Fruit fly (Drosophila melanogaster) whole organism, embryonic: ENCODE measurements around the gene gt.

Experiments
- Bdp1 ChIP-seq: fragments of 200-800 bp; sonication (Bioruptor generic); optimal IDR thresholded peaks from 3 replicates; lab custom pipeline; 2016; ENCODE audit warnings: missing biosample characterization, missing genetic modification characterization
- BtbVII ChIP-seq: fragments of 200-800 bp; sonication (Bioruptor generic); optimal IDR thresholded peaks from 3 replicates; lab custom pipeline; 2017; ENCODE audit warnings: missing biosample characterization, mild to moderate bottlenecking, missing genetic modification characterization
- CG10462 ChIP-seq: fragments of 200-800 bp; sonication (Bioruptor generic); optimal IDR thresholded peaks from 2 replicates; lab custom pipeline; 2016; ENCODE audit warnings: missing biosample characterization, missing genetic modification characterization
- CG10543 ChIP-seq: fragments of 200-800 bp; sonication (Bioruptor generic); optimal IDR thresholded peaks from 3 replicates; lab custom pipeline; 2017; ENCODE audit warnings: missing biosample characterization, mild to moderate bottlenecking, missing genetic modification characterization, moderate library complexity
- CG10654 ChIP-seq: fragments of 200-800 bp; sonication (Bioruptor generic); optimal IDR thresholded peaks from 2 replicates; lab custom pipeline; 2016; ENCODE audit warnings: missing biosample characterization, missing genetic modification characterization
- CG10979 ChIP-seq: fragments of 200-800 bp; sonication (Bioruptor generic); optimal IDR thresholded peaks from 2 replicates; lab custom pipeline; 2018; ENCODE audit warnings: missing biosample characterization, mild to moderate bottlenecking, missing genetic modification characterization, moderate library complexity
- CG12659 ChIP-seq: fragments of 200-800 bp; sonication (Bioruptor generic); optimal IDR thresholded peaks from 3 replicates; lab custom pipeline; 2017; ENCODE audit warnings: mild to moderate bottlenecking, missing biosample characterization, missing genetic modification reagents, missing genetic modification characterization
- CG13287 ChIP-seq: fragments of 200-800 bp; sonication (Bioruptor generic); IDR thresholded peaks from 2 replicates; pipeline ENCODE4 v1.3.6; 2022; ENCODE audit warnings: missing biosample characterization, missing genetic modification characterization; ENCODE audit not compliant: partially characterized antibody
- CG13296 ChIP-seq: fragments of 200-800 bp; sonication (Bioruptor generic); optimal IDR thresholded peaks from 3 replicates; lab custom pipeline; 2018; ENCODE audit warnings: missing biosample characterization, mild to moderate bottlenecking, missing genetic modification characterization
- CG13775 ChIP-seq: fragments of 200-800 bp; sonication (Bioruptor generic); optimal IDR thresholded peaks from 3 replicates; lab custom pipeline; 2017; ENCODE audit warnings: missing biosample characterization, mild to moderate bottlenecking, missing genetic modification characterization
- CG1529 ChIP-seq: fragments of 200-800 bp; sonication (Bioruptor generic); optimal IDR thresholded peaks from 3 replicates; lab custom pipeline; 2018; ENCODE audit warnings: missing biosample characterization, missing genetic modification characterization
- CG18011 ChIP-seq: fragments of 200-800 bp; sonication (Bioruptor generic); optimal IDR thresholded peaks from 2 replicates; lab custom pipeline; 2017; ENCODE audit warnings: missing biosample characterization, missing genetic modification characterization, mild to moderate bottlenecking, moderate library complexity, missing genotype
- CG18599 ChIP-seq: fragments of 200-800 bp; sonication (Bioruptor generic); optimal IDR thresholded peaks from 3 replicates; lab custom pipeline; 2017; ENCODE audit warnings: missing biosample characterization, missing genetic modification characterization, mild to moderate bottlenecking, moderate library complexity, missing genetic modification reagents
- CG2875 ChIP-seq: fragments of 200-800 bp; sonication (Bioruptor generic); optimal IDR thresholded peaks from 2 replicates; lab custom pipeline; 2017; ENCODE audit warnings: missing biosample characterization, mild to moderate bottlenecking, missing genetic modification characterization, missing genetic modification reagents
- CG31365 ChIP-seq: fragments of 200-800 bp; sonication (Bioruptor generic); optimal IDR thresholded peaks from 2 replicates; lab custom pipeline; 2018; ENCODE audit warnings: missing biosample characterization, mild to moderate bottlenecking, missing genetic modification characterization
- CG32767 ChIP-seq: fragments of 200-800 bp; sonication (Bioruptor generic); IDR thresholded peaks from 2 replicates; pipeline ENCODE4 v1.3.6; 2022; ENCODE audit warnings: missing biosample characterization, missing genetic modification characterization
- CG3281 ChIP-seq: fragments of 200-800 bp; sonication (Bioruptor generic); optimal IDR thresholded peaks from 3 replicates; lab custom pipeline; 2017; ENCODE audit warnings: missing biosample characterization, mild to moderate bottlenecking, missing genetic modification characterization
- CG34224 ChIP-seq: fragments of 200-800 bp; sonication (Bioruptor generic); IDR thresholded peaks from 3 replicates; pipeline ENCODE4 v1.3.6; 2022; ENCODE audit warnings: missing biosample characterization, missing genetic modification characterization; ENCODE audit not compliant: partially characterized antibody
- CG4820 ChIP-seq: fragments of 200-800 bp; sonication (Bioruptor generic); optimal IDR thresholded peaks from 3 replicates; lab custom pipeline; 2016; ENCODE audit warnings: missing biosample characterization, missing genetic modification characterization
- CG6175 ChIP-seq: fragments of 200-800 bp; sonication (Bioruptor generic); IDR thresholded peaks from 3 replicates; pipeline ENCODE4 v1.3.6; 2022; ENCODE audit warnings: missing biosample characterization, missing genetic modification characterization
- CG6813 ChIP-seq: fragments of 200-800 bp; sonication (Bioruptor generic); optimal IDR thresholded peaks from 2 replicates; lab custom pipeline; 2017; ENCODE audit warnings: missing biosample characterization, missing genetic modification characterization, mild to moderate bottlenecking, moderate library complexity, missing genetic modification reagents
- Eip74EF ChIP-seq, 2 experiments: fragments of 200-800 bp in 1 of 2; fragments of >200 bp in 1 of 2; sonication (Bioruptor generic) in 1 of 2; optimal IDR thresholded peaks; 2 replicates each; lab custom pipeline; 2017 to 2019; ENCODE audit warnings: missing biosample characterization in 2 of 2, missing genetic modification characterization in 2 of 2, mild to moderate bottlenecking in 1 of 2, moderate library complexity in 1 of 2
- HmgZ ChIP-seq: fragments of 200-800 bp; sonication (Bioruptor generic); optimal IDR thresholded peaks from 2 replicates; lab custom pipeline; 2018; ENCODE audit warnings: missing biosample characterization, mild to moderate bottlenecking, missing genetic modification characterization
- MBD-R2 ChIP-seq: fragments of 200-800 bp; sonication (Bioruptor generic); IDR thresholded peaks from 2 replicates; pipeline ENCODE4 v1.3.6; 2022; ENCODE audit warnings: missing biosample characterization, missing genetic modification characterization
- NFAT ChIP-seq: fragments of 200-800 bp; sonication (Bioruptor generic); IDR thresholded peaks from 2 replicates; pipeline ENCODE4 v1.3.6; 2022; ENCODE audit warnings: missing biosample characterization, missing genetic modification characterization
- Six4 ChIP-seq: fragments of 200-800 bp; sonication (Bioruptor generic); optimal IDR thresholded peaks from 2 replicates; lab custom pipeline; 2016; ENCODE audit warnings: missing biosample characterization, missing genetic modification characterization
- Trl ChIP-seq, 3 experiments: fragments of >200 bp in 2 of 3; fragments of 200-800 bp in 1 of 3; sonication (Bioruptor generic) in 1 of 3; optimal IDR thresholded peaks; 2 replicates in 1 of 3; 3 replicates in 2 of 3; lab custom pipeline; 2016 to 2017; ENCODE audit warnings: missing biosample characterization in 1 of 3, missing genetic modification characterization in 1 of 3
- aop ChIP-seq: fragments of 200-800 bp; sonication (Bioruptor generic); IDR thresholded peaks from 2 replicates; pipeline ENCODE4 v1.3.6; 2022; ENCODE audit warnings: missing biosample characterization, missing genetic modification characterization
- az2 ChIP-seq: fragments of 200-800 bp; sonication (Bioruptor generic); optimal IDR thresholded peaks from 3 replicates; lab custom pipeline; 2016; ENCODE audit warnings: missing biosample characterization, missing genetic modification characterization
- btn ChIP-seq: fragments of 200-800 bp; sonication (Bioruptor generic); optimal IDR thresholded peaks from 2 replicates; lab custom pipeline; 2016; ENCODE audit warnings: missing biosample characterization, missing genetic modification characterization
- croc ChIP-seq: fragments of 200-800 bp; sonication (Bioruptor generic); conservative IDR thresholded peaks from 3 replicates; pipeline ENCODE4 v1.3.6; 2022; ENCODE audit warnings: missing biosample characterization, missing genetic modification characterization
- fru ChIP-seq: fragments of >200 bp; optimal IDR thresholded peaks from 2 replicates; lab custom pipeline; 2017
- gcm2 ChIP-seq: fragments of 200-800 bp; sonication (Bioruptor generic); optimal IDR thresholded peaks from 2 replicates; lab custom pipeline; 2016; ENCODE audit warnings: missing biosample characterization, missing genetic modification characterization
- gfzf ChIP-seq: fragments of 200-800 bp; sonication (Bioruptor generic); optimal IDR thresholded peaks from 2 replicates; lab custom pipeline; 2016; ENCODE audit warnings: missing biosample characterization, mild to moderate bottlenecking, missing genetic modification characterization, moderate library complexity
- grau ChIP-seq: fragments of 200-800 bp; optimal IDR thresholded peaks from 3 replicates; lab custom pipeline; 2019; ENCODE audit warnings: missing biosample characterization, mild to moderate bottlenecking, missing genetic modification characterization, moderate library complexity
- nau ChIP-seq: fragments of 200-800 bp; sonication (Bioruptor generic); optimal IDR thresholded peaks from 3 replicates; lab custom pipeline; 2017; ENCODE audit warnings: missing biosample characterization, mild to moderate bottlenecking, missing genetic modification characterization, missing genetic modification reagents
- nerfin-1 ChIP-seq: fragments of 200-800 bp; sonication (Bioruptor generic); optimal IDR thresholded peaks from 3 replicates; lab custom pipeline; 2019; ENCODE audit warnings: missing biosample characterization, mild to moderate bottlenecking, missing genetic modification characterization, moderate library complexity
- nmo ChIP-seq: fragments of 200-800 bp; sonication (Bioruptor generic); optimal IDR thresholded peaks from 2 replicates; lab custom pipeline; 2018; ENCODE audit warnings: missing biosample characterization, mild to moderate bottlenecking, missing genetic modification characterization, moderate library complexity
- onecut ChIP-seq: fragments of 200-800 bp; sonication (Bioruptor generic); IDR thresholded peaks from 2 replicates; pipeline ENCODE4 v1.3.6; 2022; ENCODE audit warnings: missing biosample characterization, missing genetic modification characterization
- otp ChIP-seq: fragments of 200-800 bp; sonication (Bioruptor generic); IDR thresholded peaks from 3 replicates; pipeline ENCODE4, ENCODE4 v1.3.6; 2022; ENCODE audit warnings: missing biosample characterization, missing genetic modification characterization
- phol ChIP-seq: fragments of 200-800 bp; sonication (Bioruptor generic); optimal IDR thresholded peaks from 3 replicates; lab custom pipeline; 2018; ENCODE audit warnings: missing biosample characterization, mild to moderate bottlenecking, missing genetic modification characterization, moderate library complexity
- sens-2 ChIP-seq: fragments of 200-800 bp; sonication (Bioruptor generic); IDR thresholded peaks from 2 replicates; pipeline ENCODE4 v1.3.6; 2022; ENCODE audit warnings: missing biosample characterization, missing genetic modification characterization
- seq ChIP-seq: fragments of 200-800 bp; sonication (Bioruptor generic); IDR thresholded peaks from 2 replicates; pipeline ENCODE4 v1.3.6; 2022; ENCODE audit warnings: missing biosample characterization, missing genetic modification characterization
- shn ChIP-seq: fragments of 200-800 bp; sonication (Bioruptor generic); optimal IDR thresholded peaks from 3 replicates; lab custom pipeline; 2016; ENCODE audit warnings: missing biosample characterization, missing genetic modification characterization
- slou ChIP-seq: fragments of 200-800 bp; sonication (Bioruptor generic); optimal IDR thresholded peaks from 3 replicates; lab custom pipeline; 2016; ENCODE audit warnings: missing biosample characterization, missing genetic modification characterization
- sna ChIP-seq: fragments of 200-800 bp; sonication (Bioruptor generic); IDR thresholded peaks from 2 replicates; pipeline ENCODE4 v1.3.6; 2022; ENCODE audit warnings: missing biosample characterization, missing genetic modification characterization; ENCODE audit not compliant: partially characterized antibody
- tap ChIP-seq: fragments of 200-800 bp; optimal IDR thresholded peaks from 3 replicates; lab custom pipeline; 2019; ENCODE audit warnings: missing biosample characterization, mild to moderate bottlenecking, missing genetic modification characterization, moderate library complexity
- vfl ChIP-seq: fragments of 200-800 bp; sonication (Bioruptor generic); optimal IDR thresholded peaks from 2 replicates; lab custom pipeline; 2016; ENCODE audit warnings: missing biosample characterization, missing genetic modification characterization
- yki ChIP-seq: fragments of >200 bp; optimal IDR thresholded peaks from 3 replicates; lab custom pipeline; 2018
- zfh1 ChIP-seq: fragments of 200-800 bp; sonication (Bioruptor generic); IDR thresholded peaks from 3 replicates; pipeline ENCODE4 v1.3.6; 2022; ENCODE audit warnings: missing biosample characterization, missing genetic modification characterization
- zfh2 ChIP-seq: fragments of 200-800 bp; sonication (Bioruptor generic); optimal IDR thresholded peaks from 2 replicates; lab custom pipeline; 2016; ENCODE audit warnings: missing biosample characterization, missing genetic modification characterization

Gene gt

dm6 chrX:2447750-2448299 lies 19.1 kb upstream of the gt start, which contains the start of gene z (continued):
- TF ChIP-seq CG3281 (GFP tag; lab: Kevin White, UChicago) (no peak), BtbVII (no peak), gcm2 (GFP tag; lab: Kevin White, UChicago) (no peak), Trl (optimal IDR thresholded peaks at IDR 0.05; lab: Kevin White, UChicago) (no peak), Trl (GFP tag; optimal IDR thresholded peaks at IDR 0.05; lab: Kevin White, UChicago) (no peak), zfh2 (no peak), croc (GFP tag; lab: Robert Waterston, UW) (no peak), otp (GFP tag; lab: Robert Waterston, UW) (no peak), gfzf (GFP tag; lab: Kevin White, UChicago) (peak; percentile 1), CG18599 (no peak), CG6175 (GFP tag; lab: Robert Waterston, UW) (no peak), sna (peak; percentile 84), CG10979 (tag; lab: Kevin White, UChicago) (no peak), CG10462 (GFP tag; lab: Kevin White, UChicago) (no peak), CG10543 (GFP tag; lab: Kevin White, UChicago) (no peak), nau (GFP tag; lab: Kevin White, UChicago) (no peak), CG1529 (GFP tag; lab: Kevin White, UChicago) (no peak), CG10654 (GFP tag; lab: Kevin White, UChicago) (no peak), HmgZ (tag; lab: Kevin White, UChicago) (peak; percentile 23), nerfin-1 (tag; lab: Kevin White, UChicago) (no peak), CG4820 (no peak), slou (GFP tag; lab: Kevin White, UChicago) (no peak), onecut (GFP tag; lab: Robert Waterston, UW) (no peak), shn (GFP tag; lab: Kevin White, UChicago) (no peak), CG31365 (tag; lab: Kevin White, UChicago) (no peak), CG13296 (no peak), Six4 (GFP tag; lab: Kevin White, UChicago) (no peak), btn (no peak), CG2875 (no peak), CG6813 (GFP tag; lab: Kevin White, UChicago) (no peak), CG32767 (GFP tag; lab: Robert Waterston, UW) (peak; percentile 58), CG12659 (GFP tag; lab: Kevin White, UChicago) (peak; percentile 64), CG13775 (GFP tag; lab: Kevin White, UChicago) (no peak), Bdp1 (GFP tag; lab: Kevin White, UChicago) (no peak), CG18011 (no peak), aop (GFP tag; lab: Robert Waterston, UW) (no peak), seq (no peak), CG34224 (GFP tag; lab: Robert Waterston, UW) (peak; percentile 81), Eip74EF (GFP tag; optimal IDR thresholded peaks at IDR 0.05; lab: Kevin White, UChicago) (no peak), yki (lab: Kevin White, UChicago) (no peak), CG13287 (GFP tag; lab: Robert Waterston, UW) (peak; percentile 89), vfl (GFP tag; lab: Kevin White, UChicago) (no peak), phol (peak; percentile 31), nmo (GFP tag; lab: Kevin White, UChicago) (peak; percentile 42), grau (tag; lab: Kevin White, UChicago) (no peak), fru (no peak), zfh1 (GFP tag; lab: Robert Waterston, UW) (no peak), az2 (no peak), NFAT (no peak), sens-2 (GFP tag; lab: Robert Waterston, UW) (no peak), tap (tag; lab: Kevin White, UChicago) (no peak), MBD-R2 (GFP tag; lab: Robert Waterston, UW) (peak; percentile 50)
